Worm (Caenorhabditis elegans): ENCODE results near the gene Y58A7A.1.

- TF ChIP-seq egl-27 (tag; optimal IDR thresholded peaks at IDR 0.05) (no peak), ceh-16 (tag; optimal IDR thresholded peaks at IDR 0.05) (no peak), skn-1 (tag; optimal IDR thresholded peaks at IDR 0.05) (no peak), unc-39 (tag; optimal IDR thresholded peaks at IDR 0.05) (no peak), ztf-11 (tag; optimal IDR thresholded peaks at IDR 0.05) (no peak), nhr-28 (tag; optimal IDR thresholded peaks at IDR 0.05) (no peak), aly-2 (tag; optimal IDR thresholded peaks at IDR 0.05) (no peak), nhr-76 (tag; optimal IDR thresholded peaks at IDR 0.05) (no peak), nhr-77 (tag; optimal IDR thresholded peaks at IDR 0.05) (no peak), elt-3 (tag; optimal IDR thresholded peaks at IDR 0.05) (no peak), ceh-82 (tag; optimal IDR thresholded peaks at IDR 0.05) (no peak), nhr-11 (tag; optimal IDR thresholded peaks at IDR 0.05) (no peak), nhr-43 (tag; optimal IDR thresholded peaks at IDR 0.05; ENCODE audit: poor library complexity, severe bottlenecking) (no peak), zag-1 (tag; optimal IDR thresholded peaks at IDR 0.05) (no peak)
These were observed 41.7 kb downstream of the Y58A7A.1 start, which contains the start of gene cpt-4 for ce11 chrV:5027640-5028039.
